Worm (Caenorhabditis elegans) whole organism, L4 larva: ENCODE measurements around the gene F59B1.4.
A peak's percentile ranks its signal among the peaks of the same experiment; 100 is the strongest.

Experiments used
- F26F4.8 ChIP-seq: fragments of 200-800 bp; sonication (Bioruptor generic); conservative IDR thresholded peaks from 2 replicates; pipeline ENCODE4 v1.3.6; 2022; ENCODE audit warnings: missing genetic modification characterization, missing compliant biosample characterization
- F37D6.2 ChIP-seq: sonication (generic microtip); optimal IDR thresholded peaks from 2 replicates; lab custom pipeline; 2016; ENCODE audit warnings: mild to moderate bottlenecking, missing genetic modification characterization, missing compliant biosample characterization
- Y105C5A.15 ChIP-seq: fragments of 200-800 bp; sonication (Bioruptor generic); IDR thresholded peaks from 2 replicates; pipeline ENCODE4 v1.3.6; 2022; ENCODE audit warnings: missing genetic modification characterization, missing compliant biosample characterization
- aha-1 ChIP-seq: fragments of 150-350 bp; peaks from one replicate; lab custom pipeline; 2014; ENCODE audit warnings: missing biosample characterization, missing genetic modification characterization
- attf-4 ChIP-seq: sonication (generic microtip); optimal IDR thresholded peaks from 3 replicates; lab custom pipeline; 2017; ENCODE audit warnings: missing biosample characterization, missing genetic modification characterization
- ceh-20 ChIP-seq: fragments of 200-800 bp; sonication (Bioruptor generic); IDR thresholded peaks from 2 replicates; pipeline ENCODE4 v1.3.6; 2022; ENCODE audit warnings: missing genetic modification reagents, missing genetic modification characterization, missing compliant biosample characterization
- ceh-44 ChIP-seq: fragments of 200-800 bp; sonication (Bioruptor generic); IDR thresholded peaks from 2 replicates; pipeline ENCODE4 v1.3.6; 2022; ENCODE audit warnings: missing genetic modification reagents, missing genetic modification characterization, missing compliant biosample characterization
- ceh-62 ChIP-seq: sonication (generic microtip); optimal IDR thresholded peaks from 2 replicates; lab custom pipeline; 2017; ENCODE audit warnings: missing biosample characterization, missing genetic modification characterization
- cey-2 ChIP-seq: sonication (generic microtip); optimal IDR thresholded peaks from 3 replicates; lab custom pipeline; 2017; ENCODE audit warnings: missing genetic modification characterization, mild to moderate bottlenecking, missing compliant biosample characterization, antibody characterized with exemption, borderline replicate concordance; ENCODE audit not compliant: insufficient read depth
- daf-16 ChIP-seq, 3 experiments: sonication (generic microtip); optimal IDR thresholded peaks; 2 replicates each; lab custom pipeline; 2016 to 2017; ENCODE audit warnings: missing genetic modification characterization in 3 of 3, missing genetic modification reagents in 3 of 3, mild to moderate bottlenecking in 2 of 3, missing compliant biosample characterization in 2 of 3, missing biosample characterization in 1 of 3, moderate library complexity in 1 of 3
- dpl-1 ChIP-seq: fragments of 150-350 bp; optimal IDR thresholded peaks from 2 replicates; lab custom pipeline; 2014; ENCODE audit warnings: missing biosample characterization, missing genetic modification reagents, missing genetic modification characterization
- fos-1 ChIP-seq: fragments of 150-350 bp; optimal IDR thresholded peaks from 2 replicates; lab custom pipeline; 2014; ENCODE audit warnings: missing biosample characterization, missing genetic modification characterization
- gei-8 ChIP-seq: fragments of 200-800 bp; sonication (Bioruptor generic); optimal IDR thresholded peaks from 2 replicates; lab custom pipeline; 2018; ENCODE audit warnings: mild to moderate bottlenecking, missing genetic modification characterization, missing compliant biosample characterization
- hmg-1.1 ChIP-seq: fragments of 200-800 bp; sonication (Bioruptor generic); IDR thresholded peaks from 2 replicates; pipeline ENCODE4 v1.3.6; 2022; ENCODE audit warnings: missing genetic modification reagents, missing genetic modification characterization, missing compliant biosample characterization
- lin-39 ChIP-seq: fragments of 150-350 bp; optimal IDR thresholded peaks from 2 replicates; lab custom pipeline; 2014; ENCODE audit warnings: missing biosample characterization, missing genetic modification reagents, missing genetic modification characterization
- mep-1 ChIP-seq: fragments of 150-350 bp; sonication (generic microtip); optimal IDR thresholded peaks from 3 replicates; lab custom pipeline; 2014; ENCODE audit warnings: missing biosample characterization, missing genetic modification characterization
- nhr-28 ChIP-seq: fragments of 150-350 bp; optimal IDR thresholded peaks from 2 replicates; lab custom pipeline; 2014; ENCODE audit warnings: missing biosample characterization, missing genetic modification characterization
- nhr-42 ChIP-seq: fragments of 200-800 bp; sonication (Bioruptor generic); IDR thresholded peaks from 2 replicates; pipeline ENCODE4 v1.3.6; 2022; ENCODE audit warnings: missing genetic modification characterization, missing compliant biosample characterization
- nhr-48 ChIP-seq: sonication (generic microtip); optimal IDR thresholded peaks from 2 replicates; lab custom pipeline; 2016; ENCODE audit warnings: mild to moderate bottlenecking, missing genetic modification characterization, missing compliant biosample characterization
- nhr-6 ChIP-seq: fragments of 150-350 bp; optimal IDR thresholded peaks from 2 replicates; lab custom pipeline; 2014; ENCODE audit warnings: missing biosample characterization, missing genetic modification characterization
- pqm-1 ChIP-seq: sonication (generic microtip); optimal IDR thresholded peaks from 2 replicates; lab custom pipeline; 2017; ENCODE audit warnings: missing biosample characterization, missing genetic modification characterization
- set-16 ChIP-seq: fragments of 200-800 bp; sonication (Bioruptor generic); IDR thresholded peaks from 2 replicates; pipeline ENCODE4 v1.3.6; 2022; ENCODE audit warnings: missing genetic modification reagents, missing genetic modification characterization, missing compliant biosample characterization
- snpc-4 ChIP-seq: fragments of 150-350 bp; optimal IDR thresholded peaks from 2 replicates; lab custom pipeline; 2014; ENCODE audit warnings: missing biosample characterization, missing genetic modification characterization
- spr-3 ChIP-seq: fragments of 200-800 bp; sonication (Bioruptor generic); optimal IDR thresholded peaks from 2 replicates; lab custom pipeline; 2018; ENCODE audit warnings: mild to moderate bottlenecking, missing genetic modification characterization, missing compliant biosample characterization
- unc-39 ChIP-seq: sonication (generic microtip); optimal IDR thresholded peaks from 2 replicates; lab custom pipeline; 2017; ENCODE audit warnings: missing biosample characterization, missing genetic modification characterization
- unc-62 ChIP-seq, 3 experiments: fragments of 150-350 bp in 1 of 3; sonication (generic microtip); optimal IDR thresholded peaks in 2 of 3; peaks in 1 of 3; 1 replicate in 1 of 3; 2 replicates in 2 of 3; lab custom pipeline; 2014 to 2017; ENCODE audit warnings: missing biosample characterization in 3 of 3, missing genetic modification characterization in 3 of 3, missing genetic modification reagents in 3 of 3, missing genotype in 1 of 3
- zip-2 ChIP-seq: fragments of 150-350 bp; optimal IDR thresholded peaks from 2 replicates; lab custom pipeline; 2014; ENCODE audit warnings: missing biosample characterization, missing genetic modification characterization

The F59B1.4 gene

ce11 chrV:3626944-3627343 lies at the start of gene F59B1.4:
Gene F59B1.4 (minus strand): TSS chrV:3627044.
- no peak for TF ChIP-seq nhr-28 (tag; lab: Kevin White, UChicago)
- TF ChIP-seq F37D6.2 = no peak
- TF ChIP-seq nhr-6 (tag; lab: Kevin White, UChicago) = no peak
- no peak for TF ChIP-seq attf-4 (tag; lab: Kevin White, UChicago)
- no peak for TF ChIP-seq nhr-48
- TF ChIP-seq unc-39 (tag; lab: Kevin White, UChicago) = no peak

- TF ChIP-seq daf-16 (GFP tag; optimal IDR thresholded peaks at IDR 0.05; lab: Kevin White, UChicago) = no peak
- peak; percentile 56 for TF ChIP-seq daf-16 (tag; optimal IDR thresholded peaks at IDR 0.05; lab: Kevin White, UChicago)
- TF ChIP-seq Y105C5A.15 (GFP tag; lab: Robert Waterston, UW) = no peak
- peak; percentile 27 for TF ChIP-seq aha-1
Measured at ce11 chrV:3673080-3673479, 46.2 kb upstream of the F59B1.4 start, which contains the start of gene pals-33. Gene pals-33 (plus strand): TSS chrV:3673380.

ce11 chrV:3670499-3670898 lies 43.7 kb upstream of the F59B1.4 start, which contains the start of gene Y39H10B.3:
Gene Y39H10B.3 (plus strand): TSS chrV:3670799.
- TF ChIP-seq ceh-62 (tag; lab: Kevin White, UChicago) (no peak), snpc-4 (tag; lab: Kevin White, UChicago) (no peak), fos-1 (tag; lab: Kevin White, UChicago) (no peak), cey-2 (tag; lab: Kevin White, UChicago) (no peak), nhr-42 (GFP tag; lab: Robert Waterston, UW) (no peak), ceh-20 (GFP tag; lab: Robert Waterston, UW) (no peak), zip-2 (tag; lab: Kevin White, UChicago) (no peak), mep-1 (no peak), gei-8 (GFP tag; lab: Kevin White, UChicago) (no peak), spr-3 (no peak), set-16 (GFP tag; lab: Robert Waterston, UW) (no peak), Y105C5A.15 (GFP tag; lab: Robert Waterston, UW) (no peak), F26F4.8 (GFP tag; lab: Robert Waterston, UW) (no peak)

ce11 chrV:3668464-3668863 lies 41.6 kb upstream of the F59B1.4 start, which contains the start of gene Y39H10B.2:
Gene Y39H10B.2 (plus strand): TSS chrV:3668764.
- no peak for TF ChIP-seq daf-16 (GFP tag; optimal IDR thresholded peaks at IDR 0.05; lab: Kevin White, UChicago)
- TF ChIP-seq daf-16 (tag; optimal IDR thresholded peaks at IDR 0.05; lab: Kevin White, UChicago) = peak; percentile 42
- TF ChIP-seq unc-62 (GFP tag; optimal IDR thresholded peaks at IDR 0.05 in 1 of 2; lab: Kevin White, UChicago) = no peak
- TF ChIP-seq unc-62 (tag; optimal IDR thresholded peaks at IDR 0.05; lab: Kevin White, UChicago) = no peak

- TF ChIP-seq lin-39 (tag; lab: Kevin White, UChicago) (no peak), dpl-1 (GFP tag; lab: Kevin White, UChicago) (no peak), pqm-1 (tag; lab: Kevin White, UChicago) (no peak), ceh-44 (no peak), unc-62 (GFP tag; optimal IDR thresholded peaks at IDR 0.05 in 1 of 2; lab: Kevin White, UChicago) (no peak), unc-62 (tag; optimal IDR thresholded peaks at IDR 0.05; lab: Kevin White, UChicago) (no peak)
Measured at ce11 chrV:3666887-3667286, 40.0 kb upstream of the F59B1.4 start, which contains the start of gene str-113. Gene str-113 (minus strand): TSS chrV:3666987.

ce11 chrV:3659472-3659871 lies 32.6 kb upstream of the F59B1.4 start, which contains the start of gene acr-23:
Gene acr-23 (minus strand): TSS chrV:3659572.
- TF ChIP-seq unc-62 (GFP tag; optimal IDR thresholded peaks at IDR 0.05 in 1 of 2; lab: Kevin White, UChicago) = peak in 1 of 2 experiments; percentile 72
- TF ChIP-seq unc-62 (tag; optimal IDR thresholded peaks at IDR 0.05; lab: Kevin White, UChicago) = no peak
- no peak for TF ChIP-seq attf-4 (tag; lab: Kevin White, UChicago)

ce11 chrV:3649473-3649872 lies 22.6 kb upstream of the F59B1.4 start, which contains the start of gene str-114:
Gene str-114 (plus strand): TSS chrV:3649773.
- TF ChIP-seq hmg-1.1 (GFP tag; lab: Robert Waterston, UW) = no peak
- peak; percentile 81 for TF ChIP-seq aha-1
